Fruit fly (Drosophila melanogaster) whole organism, embryonic: Measurements from ENCODE around the gene CG18748.

Source experiments
- Awh ChIP-seq: fragments of 200-800 bp; sonication (Bioruptor generic); IDR thresholded peaks from 2 replicates; pipeline ENCODE4, ENCODE4 v1.3.6; 2022; ENCODE audit warnings: missing biosample characterization, missing genetic modification characterization
- CG12071 ChIP-seq: fragments of 200-800 bp; sonication (Bioruptor generic); optimal IDR thresholded peaks from 3 replicates; lab custom pipeline; 2018; ENCODE audit warnings: missing biosample characterization, mild to moderate bottlenecking, missing genetic modification characterization
- CG13287 ChIP-seq: fragments of 200-800 bp; sonication (Bioruptor generic); IDR thresholded peaks from 2 replicates; pipeline ENCODE4 v1.3.6; 2022; ENCODE audit warnings: missing biosample characterization, missing genetic modification characterization; ENCODE audit not compliant: partially characterized antibody
- CG17359 ChIP-seq: fragments of 200-800 bp; sonication (Bioruptor generic); optimal IDR thresholded peaks from 3 replicates; lab custom pipeline; 2018; ENCODE audit warnings: missing biosample characterization, mild to moderate bottlenecking, missing genetic modification characterization, moderate library complexity
- CG17385 ChIP-seq: fragments of 200-800 bp; sonication (Bioruptor generic); optimal IDR thresholded peaks from 3 replicates; lab custom pipeline; 2018; ENCODE audit warnings: missing biosample characterization, mild to moderate bottlenecking, missing genetic modification characterization
- CG3995 ChIP-seq: fragments of 200-800 bp; sonication (Bioruptor generic); optimal IDR thresholded peaks from 3 replicates; lab custom pipeline; 2016; ENCODE audit warnings: missing biosample characterization, missing genetic modification characterization
- Hsf ChIP-seq: fragments of 200-800 bp; sonication (Bioruptor generic); optimal IDR thresholded peaks from 3 replicates; lab custom pipeline; 2016; ENCODE audit warnings: missing biosample characterization, missing genetic modification characterization
- Xbp1 ChIP-seq: fragments of 200-800 bp; sonication (Bioruptor generic); optimal IDR thresholded peaks from 3 replicates; lab custom pipeline; 2016; ENCODE audit warnings: missing biosample characterization, mild to moderate bottlenecking, missing genetic modification characterization
- bbx ChIP-seq: fragments of 200-800 bp; sonication (Bioruptor generic); IDR thresholded peaks from 2 replicates; pipeline ENCODE4 v1.3.6; 2022; ENCODE audit warnings: missing biosample characterization, missing genetic modification characterization; ENCODE audit not compliant: partially characterized antibody
- gcm ChIP-seq: fragments of 200-800 bp; sonication (Bioruptor generic); optimal IDR thresholded peaks from 2 replicates; lab custom pipeline; 2019; ENCODE audit warnings: missing biosample characterization, mild to moderate bottlenecking, missing genetic modification characterization, moderate library complexity
- insv ChIP-seq, 2 experiments: fragments of 200-800 bp; sonication (Bioruptor generic); optimal IDR thresholded peaks; 3 replicates each; lab custom pipeline; 2016 to 2018; ENCODE audit warnings: missing biosample characterization in 2 of 2, missing genetic modification characterization in 2 of 2
- nom ChIP-seq: fragments of 200-800 bp; sonication (Bioruptor generic); optimal IDR thresholded peaks from 2 replicates; lab custom pipeline; 2017; ENCODE audit warnings: missing biosample characterization, missing genetic modification characterization, mild to moderate bottlenecking, moderate library complexity, missing genetic modification reagents
- ssp ChIP-seq: fragments of 200-800 bp; sonication (Bioruptor generic); IDR thresholded peaks from 2 replicates; pipeline ENCODE4 v1.3.6; 2022; ENCODE audit warnings: missing biosample characterization, missing genetic modification characterization
- z ChIP-seq: fragments of 200-800 bp; sonication (Bioruptor generic); IDR thresholded peaks from 3 replicates; pipeline ENCODE4 v1.3.6; 2022; ENCODE audit warnings: missing biosample characterization, missing genetic modification characterization

- TF ChIP-seq Hsf (no peak), gcm (no peak), bbx (GFP tag; lab: Robert Waterston, UW) (no peak), z (GFP tag; lab: Robert Waterston, UW) (no peak), ssp (GFP tag; lab: Robert Waterston, UW) (no peak), CG17359 (tag; lab: Kevin White, UChicago) (no peak), nom (GFP tag; lab: Kevin White, UChicago) (no peak), CG3995 (GFP tag; lab: Kevin White, UChicago) (no peak), insv (GFP tag; optimal IDR thresholded peaks at IDR 0.05; lab: Kevin White, UChicago) (no peak), Awh (no peak), CG17385 (GFP tag; lab: Kevin White, UChicago) (no peak), CG12071 (GFP tag; lab: Kevin White, UChicago) (no peak), CG13287 (no peak), Xbp1 (no peak)
Measured at dm6 chr3R:7811514-7811913, 23.8 kb upstream of the CG18748 start, which contains the start of gene CG31473.
